Fruit fly (Drosophila melanogaster) whole organism, embryonic: ENCODE data around the gene CG5823.

Experiments
- ATbp ChIP-seq: fragments of 200-800 bp; sonication (Bioruptor generic); optimal IDR thresholded peaks from 2 replicates; lab custom pipeline; 2017; ENCODE audit warnings: missing biosample characterization, mild to moderate bottlenecking, missing genetic modification characterization, missing genetic modification reagents
- Atf-2 ChIP-seq: fragments of 200-800 bp; sonication (Bioruptor generic); optimal IDR thresholded peaks from 2 replicates; lab custom pipeline; 2016; ENCODE audit warnings: missing biosample characterization, missing genetic modification characterization
- CG10209 ChIP-seq: fragments of 200-800 bp; sonication (Bioruptor generic); optimal IDR thresholded peaks from 3 replicates; lab custom pipeline; 2017; ENCODE audit warnings: missing biosample characterization, mild to moderate bottlenecking, missing genetic modification characterization, missing genetic modification reagents
- CG10267 ChIP-seq: fragments of 200-800 bp; sonication (Bioruptor generic); optimal IDR thresholded peaks from 2 replicates; lab custom pipeline; 2018; ENCODE audit warnings: missing biosample characterization, mild to moderate bottlenecking, missing genetic modification characterization, moderate library complexity
- CG10462 ChIP-seq: fragments of 200-800 bp; sonication (Bioruptor generic); optimal IDR thresholded peaks from 2 replicates; lab custom pipeline; 2016; ENCODE audit warnings: missing biosample characterization, missing genetic modification characterization
- CG11560 ChIP-seq: fragments of 200-800 bp; sonication (Bioruptor generic); IDR thresholded peaks from 3 replicates; pipeline ENCODE4 v1.3.6; 2022; ENCODE audit warnings: missing biosample characterization, missing genetic modification characterization
- CG12219 ChIP-seq: fragments of 200-800 bp; sonication (Bioruptor generic); optimal IDR thresholded peaks from 3 replicates; lab custom pipeline; 2018; ENCODE audit warnings: missing biosample characterization, mild to moderate bottlenecking, missing genetic modification characterization
- CG12391 ChIP-seq: fragments of 200-800 bp; sonication (Bioruptor generic); optimal IDR thresholded peaks from 3 replicates; lab custom pipeline; 2018; ENCODE audit warnings: missing biosample characterization, mild to moderate bottlenecking, missing genetic modification characterization, moderate library complexity
- CG13424 ChIP-seq: fragments of 200-800 bp; sonication (Bioruptor generic); optimal IDR thresholded peaks from 2 replicates; lab custom pipeline; 2019; ENCODE audit warnings: missing biosample characterization, mild to moderate bottlenecking, missing genetic modification characterization, moderate library complexity
- CG13775 ChIP-seq: fragments of 200-800 bp; sonication (Bioruptor generic); optimal IDR thresholded peaks from 3 replicates; lab custom pipeline; 2017; ENCODE audit warnings: missing biosample characterization, mild to moderate bottlenecking, missing genetic modification characterization
- CG14667 ChIP-seq: fragments of 200-800 bp; sonication (Bioruptor generic); IDR thresholded peaks from 2 replicates; pipeline ENCODE4 v1.3.6; 2022; ENCODE audit warnings: missing biosample characterization, missing genetic modification characterization
- CG16815 ChIP-seq: fragments of 200-800 bp; sonication (Bioruptor generic); optimal IDR thresholded peaks from 3 replicates; lab custom pipeline; 2017; ENCODE audit warnings: missing biosample characterization, mild to moderate bottlenecking, missing genetic modification characterization
- CG17361 ChIP-seq: fragments of 200-800 bp; sonication (Bioruptor generic); IDR thresholded peaks from 3 replicates; pipeline ENCODE4 v1.3.6; 2022; ENCODE audit warnings: missing biosample characterization, missing genetic modification characterization
- CG17385 ChIP-seq: fragments of 200-800 bp; sonication (Bioruptor generic); optimal IDR thresholded peaks from 3 replicates; lab custom pipeline; 2018; ENCODE audit warnings: missing biosample characterization, mild to moderate bottlenecking, missing genetic modification characterization
- CG18764 ChIP-seq: fragments of 200-800 bp; sonication (Bioruptor generic); optimal IDR thresholded peaks from 3 replicates; lab custom pipeline; 2016; ENCODE audit warnings: missing biosample characterization, missing genetic modification characterization
- CG2202 ChIP-seq: fragments of 200-800 bp; sonication (Bioruptor generic); optimal IDR thresholded peaks from 2 replicates; lab custom pipeline; 2018; ENCODE audit warnings: missing biosample characterization, mild to moderate bottlenecking, missing genetic modification characterization
- CG2678 ChIP-seq: fragments of 200-800 bp; sonication (Bioruptor generic); optimal IDR thresholded peaks from 3 replicates; lab custom pipeline; 2019; ENCODE audit warnings: missing biosample characterization, mild to moderate bottlenecking, missing genetic modification characterization, moderate library complexity
- CG30403 ChIP-seq: fragments of 200-800 bp; sonication (Bioruptor generic); optimal IDR thresholded peaks from 3 replicates; lab custom pipeline; 2016; ENCODE audit warnings: missing biosample characterization, missing genetic modification characterization
- CG30431 ChIP-seq: fragments of 200-800 bp; sonication (Bioruptor generic); optimal IDR thresholded peaks from 2 replicates; lab custom pipeline; 2017; ENCODE audit warnings: missing biosample characterization, missing genetic modification characterization
- CG33213 ChIP-seq: fragments of 200-800 bp; sonication (Bioruptor generic); optimal IDR thresholded peaks from 3 replicates; lab custom pipeline; 2016; ENCODE audit warnings: missing biosample characterization, missing genetic modification characterization
- CG33557 ChIP-seq: fragments of 200-800 bp; sonication (Bioruptor generic); optimal IDR thresholded peaks from 2 replicates; lab custom pipeline; 2019; ENCODE audit warnings: missing biosample characterization, mild to moderate bottlenecking, missing genetic modification characterization, moderate library complexity
- CG5245 ChIP-seq: fragments of 200-800 bp; sonication (Bioruptor generic); optimal IDR thresholded peaks from 3 replicates; lab custom pipeline; 2016; ENCODE audit warnings: missing biosample characterization, missing genetic modification characterization
- CG8281 ChIP-seq: fragments of 200-800 bp; sonication (Bioruptor generic); optimal IDR thresholded peaks from 2 replicates; lab custom pipeline; 2018; ENCODE audit warnings: missing biosample characterization, mild to moderate bottlenecking, missing genetic modification characterization, moderate library complexity
- CG8944 ChIP-seq: fragments of 200-800 bp; sonication (Bioruptor generic); optimal IDR thresholded peaks from 3 replicates; lab custom pipeline; 2016; ENCODE audit warnings: missing biosample characterization, missing genetic modification characterization
- Hr3 ChIP-seq: fragments of 200-800 bp; sonication (Bioruptor generic); optimal IDR thresholded peaks from 3 replicates; lab custom pipeline; 2016; ENCODE audit warnings: missing biosample characterization, missing genetic modification characterization
- Lhr ChIP-seq: fragments of 200-800 bp; sonication (Bioruptor generic); optimal IDR thresholded peaks from 3 replicates; lab custom pipeline; 2017; ENCODE audit warnings: mild to moderate bottlenecking, missing biosample characterization, missing genetic modification reagents, missing genetic modification characterization
- Med ChIP-seq: fragments of 200-800 bp; sonication (Bioruptor generic); peaks from one replicate; lab custom pipeline; 2016; ENCODE audit warnings: missing biosample characterization, missing genetic modification characterization, mild to moderate bottlenecking, inconsistent platforms, moderate library complexity
- Nf-YB ChIP-seq: fragments of 200-800 bp; sonication (Bioruptor generic); optimal IDR thresholded peaks from 3 replicates; lab custom pipeline; 2019; ENCODE audit warnings: missing biosample characterization, mild to moderate bottlenecking, missing genetic modification characterization, moderate library complexity
- NfI ChIP-seq: fragments of 200-800 bp; sonication (Bioruptor generic); optimal IDR thresholded peaks from 3 replicates; lab custom pipeline; 2018; ENCODE audit warnings: missing biosample characterization, mild to moderate bottlenecking, missing genetic modification characterization, moderate library complexity
- Pdp1 ChIP-seq, 2 experiments: fragments of 200-800 bp; sonication (Bioruptor generic); optimal IDR thresholded peaks; 3 replicates each; lab custom pipeline; 2016; ENCODE audit warnings: missing biosample characterization in 2 of 2, missing genetic modification characterization in 2 of 2, mild to moderate bottlenecking in 1 of 2, moderate library complexity in 1 of 2
- Ptx1 ChIP-seq: fragments of 200-800 bp; sonication (Bioruptor generic); IDR thresholded peaks from 2 replicates; pipeline ENCODE4 v1.3.6; 2022; ENCODE audit warnings: missing biosample characterization, missing genetic modification characterization
- Sin3A ChIP-seq: fragments of >200 bp; optimal IDR thresholded peaks from 2 replicates; lab custom pipeline; 2018
- Xrp1 ChIP-seq: fragments of 200-800 bp; sonication (Bioruptor generic); IDR thresholded peaks from 2 replicates; pipeline ENCODE4 v1.3.6; 2022; ENCODE audit warnings: missing biosample characterization, missing genetic modification characterization
- bab2 ChIP-seq: fragments of 200-800 bp; sonication (Bioruptor generic); optimal IDR thresholded peaks from 2 replicates; lab custom pipeline; 2016; ENCODE audit warnings: missing biosample characterization, missing genetic modification characterization
- dan ChIP-seq: fragments of 200-800 bp; sonication (Bioruptor generic); IDR thresholded peaks from 2 replicates; pipeline ENCODE4 v1.3.6; 2022; ENCODE audit warnings: missing biosample characterization, missing genetic modification characterization
- en ChIP-seq: fragments of 200-800 bp; sonication (Bioruptor generic); optimal IDR thresholded peaks from 2 replicates; lab custom pipeline; 2016; ENCODE audit warnings: missing biosample characterization, missing genetic modification characterization
- jigr1 ChIP-seq: fragments of 200-800 bp; sonication (Bioruptor generic); IDR thresholded peaks from 3 replicates; pipeline ENCODE4 v1.3.6; 2022; ENCODE audit warnings: missing biosample characterization, missing genetic modification characterization
- lmd ChIP-seq: fragments of 200-800 bp; sonication (Bioruptor generic); IDR thresholded peaks from 2 replicates; pipeline ENCODE4 v1.3.6; 2022; ENCODE audit warnings: missing biosample characterization, missing genetic modification characterization
- lola ChIP-seq, 3 experiments: fragments of >200 bp in 2 of 3; fragments of 200-800 bp in 1 of 3; sonication (Bioruptor generic) in 1 of 3; optimal IDR thresholded peaks; 2 replicates each; lab custom pipeline; 2017 to 2019; ENCODE audit warnings: missing biosample characterization in 3 of 3, missing genetic modification characterization in 3 of 3, mild to moderate bottlenecking in 1 of 3, moderate library complexity in 1 of 3
- mirr ChIP-seq: fragments of 200-800 bp; sonication (Bioruptor generic); optimal IDR thresholded peaks from 3 replicates; lab custom pipeline; 2018; ENCODE audit warnings: missing biosample characterization, mild to moderate bottlenecking, missing genetic modification characterization
- nerfin-1 ChIP-seq: fragments of 200-800 bp; sonication (Bioruptor generic); optimal IDR thresholded peaks from 3 replicates; lab custom pipeline; 2019; ENCODE audit warnings: missing biosample characterization, mild to moderate bottlenecking, missing genetic modification characterization, moderate library complexity
- nmo ChIP-seq: fragments of 200-800 bp; sonication (Bioruptor generic); optimal IDR thresholded peaks from 2 replicates; lab custom pipeline; 2018; ENCODE audit warnings: missing biosample characterization, mild to moderate bottlenecking, missing genetic modification characterization, moderate library complexity
- oc ChIP-seq: fragments of 200-800 bp; sonication (Bioruptor generic); optimal IDR thresholded peaks from 2 replicates; lab custom pipeline; 2018; ENCODE audit warnings: missing biosample characterization, mild to moderate bottlenecking, missing genetic modification characterization, moderate library complexity
- pan ChIP-seq, 4 experiments: fragments of >200 bp in 3 of 4; fragments of 200-800 bp in 1 of 4; sonication (Bioruptor generic) in 1 of 4; optimal IDR thresholded peaks in 3 of 4; IDR thresholded peaks in 1 of 4; 2 replicates each; pipeline versions ENCODE4 v1.3.6 to Lab custom; 2017 to 2022; ENCODE audit warnings: missing biosample characterization in 2 of 4, missing genetic modification characterization in 2 of 4, mixed read lengths in 1 of 4
- prd ChIP-seq, 3 experiments: fragments of >200 bp in 2 of 3; fragments of 200-800 bp in 1 of 3; sonication (Bioruptor generic) in 1 of 3; optimal IDR thresholded peaks in 2 of 3; IDR thresholded peaks in 1 of 3; 2 replicates in 2 of 3; 3 replicates in 1 of 3; pipeline versions ENCODE4 v1.3.6 to Lab custom; 2017 to 2022; ENCODE audit warnings: missing biosample characterization in 1 of 3, missing genetic modification characterization in 1 of 3
- sd ChIP-seq: fragments of 200-800 bp; sonication (Bioruptor generic); optimal IDR thresholded peaks from 3 replicates; lab custom pipeline; 2018; ENCODE audit warnings: missing biosample characterization, mild to moderate bottlenecking, missing genetic modification characterization, moderate library complexity
- tap ChIP-seq: fragments of 200-800 bp; optimal IDR thresholded peaks from 3 replicates; lab custom pipeline; 2019; ENCODE audit warnings: missing biosample characterization, mild to moderate bottlenecking, missing genetic modification characterization, moderate library complexity
- toy ChIP-seq: fragments of 200-800 bp; sonication (Bioruptor generic); IDR thresholded peaks from 2 replicates; pipeline ENCODE4 v1.3.6; 2022; ENCODE audit warnings: missing biosample characterization, missing genetic modification characterization

CG5823 gene

dm6 chr3R:17550827-17551468 is 16.6 kb upstream of the CG5823 start (continued):
- peak; percentile 14 for TF ChIP-seq NfI
- TF ChIP-seq Sin3A = no peak
- TF ChIP-seq CG17361 (GFP tag; lab: Robert Waterston, UW) = peak; percentile 61
- TF ChIP-seq CG2202 (tag; lab: Kevin White, UChicago) = peak; percentile 34
- peak; percentile 8 for TF ChIP-seq en (GFP tag; lab: Kevin White, UChicago)
- TF ChIP-seq sd = no peak
- TF ChIP-seq CG12219 = peak; percentile 59
- peak; percentile 61 for TF ChIP-seq nmo (GFP tag; lab: Kevin White, UChicago)
- TF ChIP-seq lmd (GFP tag; lab: Robert Waterston, UW) = peak; percentile 32; the same call in 1 of the 2 replicates
- TF ChIP-seq CG30431 (GFP tag; lab: Kevin White, UChicago) = peak; percentile 26
- peak; percentile 57 for TF ChIP-seq CG10462 (GFP tag; lab: Kevin White, UChicago)
- no peak for TF ChIP-seq toy (GFP tag; lab: Robert Waterston, UW)
- TF ChIP-seq lola (GFP tag; optimal IDR thresholded peaks at IDR 0.05; lab: Kevin White, UChicago) = peak in 1 of 3 experiments; percentile 77
- 0 out of 2 replicates have a peak, but pooled peaks have one; percentile 26 for TF ChIP-seq CG14667 (GFP tag; lab: Robert Waterston, UW)
- TF ChIP-seq ATbp (GFP tag; lab: Kevin White, UChicago) = peak; percentile 59
- peak; percentile 45 for TF ChIP-seq nerfin-1 (tag; lab: Kevin White, UChicago)
- no peak for TF ChIP-seq pan (optimal IDR thresholded peaks at IDR 0.05; lab: Kevin White, UChicago)
- peak in 1 of 2 experiments; percentile 17 for TF ChIP-seq pan (GFP tag; optimal IDR thresholded peaks at IDR 0.05 in 1 of 2, IDR thresholded peaks at IDR 0.05 in 1 of 2)
- peak; percentile 40 for TF ChIP-seq Hr3
- TF ChIP-seq dan (GFP tag; lab: Robert Waterston, UW) = no peak
- peak; percentile 19 for TF ChIP-seq CG5245 (GFP tag; lab: Kevin White, UChicago)
- TF ChIP-seq Pdp1 (GFP tag; optimal IDR thresholded peaks at IDR 0.05; lab: Kevin White, UChicago) = peak in 1 of 2 experiments; percentile 3
- peak; percentile 30 for TF ChIP-seq tap (tag; lab: Kevin White, UChicago)
- TF ChIP-seq CG8281 (tag; lab: Kevin White, UChicago) = peak; percentile 1
- peak; percentile 36 for TF ChIP-seq CG33213 (GFP tag; lab: Kevin White, UChicago)
- peak; percentile 49 for TF ChIP-seq Atf-2
- TF ChIP-seq CG2678 = no peak
- TF ChIP-seq prd (optimal IDR thresholded peaks at IDR 0.05; lab: Kevin White, UChicago) = no peak
- TF ChIP-seq prd (GFP tag; IDR thresholded peaks at IDR 0.05; lab: Robert Waterston, UW) = peak; percentile 81
- TF ChIP-seq bab2 = peak; percentile 57
- peak; percentile 30 for TF ChIP-seq mirr (GFP tag; lab: Kevin White, UChicago)
- peak; percentile 1 for TF ChIP-seq CG8944 (GFP tag; lab: Kevin White, UChicago)
- peak; percentile 41 for TF ChIP-seq CG17385
- TF ChIP-seq CG11560 (tag; lab: Robert Waterston, UW) = no peak
- peak; percentile 37 for TF ChIP-seq CG33557 (GFP tag; lab: Kevin White, UChicago)
- TF ChIP-seq jigr1 (GFP tag; lab: Robert Waterston, UW) = no peak
- TF ChIP-seq CG30403 = peak; percentile 44
- TF ChIP-seq CG13424 = peak; percentile 51
- TF ChIP-seq Ptx1 (GFP tag; lab: Robert Waterston, UW) = 0 out of 2 replicates have a peak, but pooled peaks have one; percentile 18
- no peak for TF ChIP-seq CG18764 (GFP tag; lab: Kevin White, UChicago)
- peak; percentile 51 for TF ChIP-seq CG16815 (GFP tag; lab: Kevin White, UChicago)
- TF ChIP-seq Lhr (GFP tag; lab: Kevin White, UChicago) = peak; percentile 49
- peak; percentile 70 for TF ChIP-seq CG12391 (tag; lab: Kevin White, UChicago)
- TF ChIP-seq Med (GFP tag; lab: Kevin White, UChicago) = peak; percentile 90
- TF ChIP-seq Xrp1 (GFP tag; lab: Robert Waterston, UW) = peak; percentile 75; the same call in 1 of the 2 replicates
- TF ChIP-seq CG10267 = peak; percentile 57
- peak; percentile 42 for TF ChIP-seq CG10209 (GFP tag; lab: Kevin White, UChicago)
- peak; percentile 50 for TF ChIP-seq CG13775
- TF ChIP-seq Nf-YB = peak; percentile 29
- TF ChIP-seq oc = peak; percentile 19
